Fruit fly (Drosophila melanogaster) Kc167 (cell line): Measurements from ENCODE around the gene CG6106.

ENCODE experiments used
- Myc ChIP-seq: fragments of >200 bp; optimal IDR thresholded peaks from 2 replicates; lab custom pipeline; 2017; ENCODE audit warnings: missing external identifiers
- Sin3A ChIP-seq: fragments of >200 bp; optimal IDR thresholded peaks from 2 replicates; lab custom pipeline; 2018; ENCODE audit warnings: missing external identifiers
- insv ChIP-seq: fragments of >200 bp; optimal IDR thresholded peaks from 3 replicates; lab custom pipeline; 2018; ENCODE audit warnings: missing external identifiers
- psq ChIP-seq: fragments of >200 bp; optimal IDR thresholded peaks from 2 replicates; lab custom pipeline; 2017; ENCODE audit warnings: missing external identifiers
- ttk ChIP-seq: sonication (Bioruptor generic); optimal IDR thresholded peaks from 2 replicates; lab custom pipeline; 2017; ENCODE audit warnings: missing external identifiers

- no peak for TF ChIP-seq ttk (lab: Kevin White, UChicago)
- TF ChIP-seq Sin3A, result no peak
- TF ChIP-seq insv (lab: Kevin White, UChicago), result no peak
- TF ChIP-seq Myc (lab: Kevin White, UChicago), result no peak
- no peak for TF ChIP-seq psq (lab: Kevin White, UChicago)
These were observed 47.7 kb upstream of the CG6106 start for dm6 chrX:18310979-18311378.
